Worm (Caenorhabditis elegans) whole organism, early embryonic: Measurements from ENCODE around the gene cest-16.

Source experiments
- F13C5.2 ChIP-seq: sonication (generic microtip); optimal IDR thresholded peaks from 2 replicates; lab custom pipeline; 2017; ENCODE audit warnings: mild to moderate bottlenecking, missing genetic modification characterization, inconsistent platforms, missing compliant biosample characterization
- ama-1 ChIP-seq: fragments of 150-350 bp; optimal IDR thresholded peaks from 2 replicates; lab custom pipeline; 2014
- ceh-36 ChIP-seq: sonication (generic microtip); optimal IDR thresholded peaks from 2 replicates; lab custom pipeline; 2016; ENCODE audit warnings: missing genetic modification characterization, inconsistent platforms, missing compliant biosample characterization
- hmg-4 ChIP-seq: fragments of 200-800 bp; sonication (Bioruptor generic); optimal IDR thresholded peaks from 2 replicates; lab custom pipeline; 2018; ENCODE audit warnings: mild to moderate bottlenecking, missing genetic modification characterization, missing compliant biosample characterization
- pes-1 ChIP-seq: fragments of 200-800 bp; sonication (Bioruptor generic); IDR thresholded peaks from 2 replicates; pipeline ENCODE4 v1.3.6; 2022; ENCODE audit warnings: missing genetic modification reagents, missing genetic modification characterization, missing compliant biosample characterization
- sea-1 ChIP-seq: fragments of 200-800 bp; sonication (Bioruptor generic); conservative IDR thresholded peaks from 2 replicates; pipeline ENCODE4 v1.3.6; 2022; ENCODE audit warnings: missing genetic modification characterization, missing compliant biosample characterization
- tbx-11 ChIP-seq: fragments of 200-800 bp; sonication (Bioruptor generic); IDR thresholded peaks from 2 replicates; pipeline ENCODE4 v1.3.6; 2022; ENCODE audit warnings: missing genetic modification characterization, missing compliant biosample characterization

- TF ChIP-seq ama-1 (no peak), F13C5.2 (no peak), pes-1 (GFP tag; lab: Robert Waterston, UW) (no peak), ceh-36 (tag; lab: Kevin White, UChicago) (no peak), sea-1 (GFP tag; lab: Robert Waterston, UW) (no peak), tbx-11 (GFP tag; lab: Robert Waterston, UW) (no peak), hmg-4 (GFP tag; lab: Kevin White, UChicago) (no peak)
Observed at ce11 chrX:6289038-6289437, 10.7 kb upstream of the cest-16 start.
